Worm (Caenorhabditis elegans) whole organism, L4 larva: Measurements from ENCODE around the gene jhdm-1.

Experiments used
- F10B5.3 ChIP-seq: sonication (generic microtip); optimal IDR thresholded peaks from 2 replicates; lab custom pipeline; 2016; ENCODE audit warnings: mild to moderate bottlenecking, missing genetic modification characterization, missing compliant biosample characterization
- F44E2.7 ChIP-seq: fragments of 200-800 bp; sonication (Bioruptor generic); IDR thresholded peaks from 2 replicates; pipeline ENCODE4 v2.1.2; 2022; ENCODE audit warnings: missing genetic modification characterization, missing compliant biosample characterization
- Y48G9A.11 ChIP-seq: fragments of 200-800 bp; sonication (Bioruptor generic); IDR thresholded peaks from 2 replicates; pipeline ENCODE4 v1.3.6; 2022; ENCODE audit warnings: missing genetic modification reagents, missing genetic modification characterization, missing compliant biosample characterization
- ZK546.5 ChIP-seq, 2 experiments: sonication (generic microtip); optimal IDR thresholded peaks; 2 replicates each; lab custom pipeline; 2017; ENCODE audit warnings: missing biosample characterization in 2 of 2, missing genetic modification characterization in 2 of 2
- aha-1 ChIP-seq: fragments of 150-350 bp; peaks from one replicate; lab custom pipeline; 2014; ENCODE audit warnings: missing biosample characterization, missing genetic modification characterization
- ama-1 ChIP-seq: fragments of 150-350 bp; optimal IDR thresholded peaks from 2 replicates; lab custom pipeline; 2014; ENCODE audit warnings: inconsistent platforms, mixed read lengths
- attf-4 ChIP-seq: sonication (generic microtip); optimal IDR thresholded peaks from 3 replicates; lab custom pipeline; 2017; ENCODE audit warnings: missing biosample characterization, missing genetic modification characterization
- ceh-20 ChIP-seq: fragments of 200-800 bp; sonication (Bioruptor generic); IDR thresholded peaks from 2 replicates; pipeline ENCODE4 v1.3.6; 2022; ENCODE audit warnings: missing genetic modification reagents, missing genetic modification characterization, missing compliant biosample characterization
- ceh-28 ChIP-seq: fragments of 150-350 bp; optimal IDR thresholded peaks from 2 replicates; lab custom pipeline; 2014; ENCODE audit warnings: missing biosample characterization, missing genetic modification reagents, missing genetic modification characterization
- ces-1 ChIP-seq: fragments of 150-350 bp; sonication (generic microtip); optimal IDR thresholded peaks from 4 replicates; lab custom pipeline; 2014; ENCODE audit warnings: missing biosample characterization, missing genetic modification reagents, missing genetic modification characterization
- cey-2 ChIP-seq: sonication (generic microtip); optimal IDR thresholded peaks from 3 replicates; lab custom pipeline; 2017; ENCODE audit warnings: missing genetic modification characterization, mild to moderate bottlenecking, missing compliant biosample characterization, antibody characterized with exemption, borderline replicate concordance; ENCODE audit not compliant: insufficient read depth
- daf-16 ChIP-seq, 3 experiments: sonication (generic microtip); optimal IDR thresholded peaks; 2 replicates each; lab custom pipeline; 2016 to 2017; ENCODE audit warnings: missing genetic modification characterization in 3 of 3, missing genetic modification reagents in 3 of 3, mild to moderate bottlenecking in 2 of 3, missing compliant biosample characterization in 2 of 3, missing biosample characterization in 1 of 3, moderate library complexity in 1 of 3
- daf-8 ChIP-seq: fragments of 200-800 bp; sonication (Bioruptor generic); IDR thresholded peaks from 2 replicates; pipeline ENCODE4 v1.3.6; 2022; ENCODE audit warnings: missing genetic modification characterization, missing compliant biosample characterization
- dmd-9 ChIP-seq: fragments of 200-800 bp; sonication (Bioruptor generic); IDR thresholded peaks from 2 replicates; pipeline ENCODE4 v1.3.6; 2022; ENCODE audit warnings: missing genetic modification reagents, missing genetic modification characterization, missing compliant biosample characterization
- fos-1 ChIP-seq: fragments of 150-350 bp; optimal IDR thresholded peaks from 2 replicates; lab custom pipeline; 2014; ENCODE audit warnings: missing biosample characterization, missing genetic modification characterization
- gei-8 ChIP-seq: fragments of 200-800 bp; sonication (Bioruptor generic); optimal IDR thresholded peaks from 2 replicates; lab custom pipeline; 2018; ENCODE audit warnings: mild to moderate bottlenecking, missing genetic modification characterization, missing compliant biosample characterization
- hlh-11 ChIP-seq: fragments of 200-800 bp; sonication (Bioruptor generic); optimal IDR thresholded peaks from 2 replicates; lab custom pipeline; 2018; ENCODE audit warnings: mild to moderate bottlenecking, missing genetic modification characterization, missing compliant biosample characterization
- lin-39 ChIP-seq: fragments of 150-350 bp; optimal IDR thresholded peaks from 2 replicates; lab custom pipeline; 2014; ENCODE audit warnings: missing biosample characterization, missing genetic modification reagents, missing genetic modification characterization
- mdl-1 ChIP-seq, 2 experiments: fragments of 150-350 bp in 1 of 2; sonication (generic microtip) in 1 of 2; optimal IDR thresholded peaks; 2 replicates each; lab custom pipeline; 2014 to 2017; ENCODE audit warnings: missing biosample characterization in 2 of 2, missing genetic modification characterization in 2 of 2
- mdt-29 ChIP-seq: fragments of 200-800 bp; sonication (Bioruptor generic); IDR thresholded peaks from 2 replicates; pipeline ENCODE4 v1.3.6; 2022; ENCODE audit warnings: missing genetic modification reagents, missing genetic modification characterization, missing compliant biosample characterization
- mxl-2 ChIP-seq: fragments of 200-800 bp; sonication (Bioruptor generic); conservative IDR thresholded peaks from 2 replicates; pipeline ENCODE4 v1.3.6; 2022; ENCODE audit warnings: missing genetic modification reagents, missing genetic modification characterization, missing compliant biosample characterization
- nhr-10 ChIP-seq: fragments of 150-350 bp; optimal IDR thresholded peaks from 2 replicates; lab custom pipeline; 2014; ENCODE audit warnings: missing biosample characterization, missing genetic modification characterization
- nhr-102 ChIP-seq: sonication (generic microtip); optimal IDR thresholded peaks from 2 replicates; lab custom pipeline; 2016; ENCODE audit warnings: mild to moderate bottlenecking, missing genetic modification characterization, moderate library complexity, missing compliant biosample characterization
- nhr-11 ChIP-seq: fragments of 150-350 bp; optimal IDR thresholded peaks from 2 replicates; lab custom pipeline; 2014; ENCODE audit warnings: missing biosample characterization, missing genetic modification characterization
- nhr-111 ChIP-seq: fragments of 200-800 bp; sonication (Bioruptor generic); optimal IDR thresholded peaks from 2 replicates; lab custom pipeline; 2018; ENCODE audit warnings: mild to moderate bottlenecking, missing genetic modification characterization, missing compliant biosample characterization
- nhr-28 ChIP-seq: fragments of 150-350 bp; optimal IDR thresholded peaks from 2 replicates; lab custom pipeline; 2014; ENCODE audit warnings: missing biosample characterization, missing genetic modification characterization
- nhr-42 ChIP-seq: fragments of 200-800 bp; sonication (Bioruptor generic); IDR thresholded peaks from 2 replicates; pipeline ENCODE4 v1.3.6; 2022; ENCODE audit warnings: missing genetic modification characterization, missing compliant biosample characterization
- nhr-6 ChIP-seq: fragments of 150-350 bp; optimal IDR thresholded peaks from 2 replicates; lab custom pipeline; 2014; ENCODE audit warnings: missing biosample characterization, missing genetic modification characterization
- nhr-76 ChIP-seq: fragments of 150-350 bp; optimal IDR thresholded peaks from 2 replicates; lab custom pipeline; 2014; ENCODE audit warnings: missing biosample characterization, missing genetic modification characterization
- php-3 ChIP-seq: fragments of 200-800 bp; sonication (Bioruptor generic); IDR thresholded peaks from 2 replicates; pipeline ENCODE4 v1.3.6; 2022; ENCODE audit warnings: missing genetic modification reagents, missing genetic modification characterization, missing compliant biosample characterization
- rbr-2 ChIP-seq: sonication (generic microtip); optimal IDR thresholded peaks from 2 replicates; lab custom pipeline; 2016; ENCODE audit warnings: missing genotype, missing genetic modification characterization, missing compliant biosample characterization
- sdz-12 ChIP-seq: fragments of 200-800 bp; sonication (Bioruptor generic); optimal IDR thresholded peaks from 2 replicates; lab custom pipeline; 2018; ENCODE audit warnings: mild to moderate bottlenecking, missing genetic modification characterization, missing compliant biosample characterization
- set-16 ChIP-seq: fragments of 200-800 bp; sonication (Bioruptor generic); IDR thresholded peaks from 2 replicates; pipeline ENCODE4 v1.3.6; 2022; ENCODE audit warnings: missing genetic modification reagents, missing genetic modification characterization, missing compliant biosample characterization
- skn-1 ChIP-seq: fragments of 150-350 bp; optimal IDR thresholded peaks from 2 replicates; lab custom pipeline; 2014; ENCODE audit warnings: missing biosample characterization, missing genetic modification characterization
- snpc-4 ChIP-seq: fragments of 150-350 bp; optimal IDR thresholded peaks from 2 replicates; lab custom pipeline; 2014; ENCODE audit warnings: missing biosample characterization, missing genetic modification characterization
- spr-1 ChIP-seq: sonication (generic microtip); optimal IDR thresholded peaks from 2 replicates; lab custom pipeline; 2016; ENCODE audit warnings: mild to moderate bottlenecking, missing genetic modification characterization, missing compliant biosample characterization
- unc-62 ChIP-seq, 3 experiments: fragments of 150-350 bp in 1 of 3; sonication (generic microtip); optimal IDR thresholded peaks in 2 of 3; peaks in 1 of 3; 1 replicate in 1 of 3; 2 replicates in 2 of 3; lab custom pipeline; 2014 to 2017; ENCODE audit warnings: missing biosample characterization in 3 of 3, missing genetic modification characterization in 3 of 3, missing genetic modification reagents in 3 of 3, missing genotype in 1 of 3
- vab-7 ChIP-seq: fragments of 200-800 bp; sonication (Bioruptor generic); IDR thresholded peaks from 2 replicates; pipeline ENCODE4 v1.3.6; 2022; ENCODE audit warnings: missing genetic modification reagents, missing genetic modification characterization, missing compliant biosample characterization
- zfp-2 ChIP-seq: sonication (generic microtip); optimal IDR thresholded peaks from 2 replicates; lab custom pipeline; 2016; ENCODE audit warnings: mild to moderate bottlenecking, missing genetic modification characterization, missing compliant biosample characterization
- zip-11 ChIP-seq: fragments of 200-800 bp; sonication (Bioruptor generic); IDR thresholded peaks from 2 replicates; pipeline ENCODE4 v1.3.6; 2022; ENCODE audit warnings: missing genetic modification characterization, missing compliant biosample characterization
- ztf-7 ChIP-seq: fragments of 150-350 bp; optimal IDR thresholded peaks from 2 replicates; lab custom pipeline; 2014; ENCODE audit warnings: missing biosample characterization, missing genetic modification characterization

jhdm-1 gene

ce11 chrIII:6464113-6464571 lies 9.9 kb downstream of the jhdm-1 start (continued):
- TF ChIP-seq set-16 (GFP tag; lab: Robert Waterston, UW) (peak; percentile 100), sdz-12 (GFP tag; lab: Kevin White, UChicago) (peak; percentile 25), snpc-4 (tag; lab: Kevin White, UChicago) (no peak), vab-7 (GFP tag; lab: Robert Waterston, UW) (peak; percentile 68), rbr-2 (tag; lab: Kevin White, UChicago) (peak; percentile 93), nhr-10 (tag; lab: Kevin White, UChicago) (peak; percentile 63), nhr-102 (peak; percentile 89), Y48G9A.11 (peak; percentile 40; the same call in 1 of the 2 replicates), nhr-6 (peak; percentile 91), gei-8 (GFP tag; lab: Kevin White, UChicago) (peak; percentile 86)

- TF ChIP-seq nhr-76 (tag; lab: Kevin White, UChicago), result no peak
- no peak for TF ChIP-seq ceh-28 (tag; lab: Kevin White, UChicago)
- no peak for TF ChIP-seq fos-1 (tag; lab: Kevin White, UChicago)
- TF ChIP-seq nhr-11, result no peak
- TF ChIP-seq hlh-11 (tag; lab: Kevin White, UChicago), result no peak
- TF ChIP-seq ztf-7, result no peak
- no peak for TF ChIP-seq php-3 (GFP tag; lab: Robert Waterston, UW)
- TF ChIP-seq ama-1 (lab: Kevin White, UChicago), result no peak
- no peak for TF ChIP-seq daf-8
- no peak for TF ChIP-seq mdl-1 (tag; optimal IDR thresholded peaks at IDR 0.05; lab: Kevin White, UChicago)
- no peak for TF ChIP-seq attf-4 (tag; lab: Kevin White, UChicago)
- no peak for TF ChIP-seq lin-39 (tag; lab: Kevin White, UChicago)
Observed at ce11 chrIII:6464913-6465312, 10.6 kb downstream of the jhdm-1 start, which contains the start of gene nduf-2.2. Gene nduf-2.2, plus strand, starts transcription at chrIII:6465222.

- no peak for TF ChIP-seq ceh-20 (GFP tag; lab: Robert Waterston, UW)
- peak; percentile 4 for TF ChIP-seq aha-1 (tag; lab: Kevin White, UChicago)
Observed at ce11 chrIII:6467005-6467404, 12.7 kb downstream of the jhdm-1 start, which contains the start of gene T26A5.2. Gene T26A5.2, plus strand, starts transcription at chrIII:6467305.

- TF ChIP-seq cey-2 (tag; lab: Kevin White, UChicago) (no peak), nhr-42 (no peak), nhr-28 (tag; lab: Kevin White, UChicago) (no peak), nhr-111 (GFP tag; lab: Kevin White, UChicago) (no peak)
Observed at ce11 chrIII:6471451-6471850, 17.2 kb downstream of the jhdm-1 start, which contains the start of gene wht-6. Gene wht-6, plus strand, starts transcription at chrIII:6471751.

ce11 chrIII:6476380-6476779 lies 22.1 kb downstream of the jhdm-1 start:
- no peak for TF ChIP-seq F10B5.3 (tag; lab: Kevin White, UChicago)
- no peak for TF ChIP-seq nhr-28 (tag; lab: Kevin White, UChicago)
- no peak for TF ChIP-seq nhr-102
- TF ChIP-seq zfp-2 (tag; lab: Kevin White, UChicago), result no peak
- no peak for TF ChIP-seq ZK546.5 (tag; optimal IDR thresholded peaks at IDR 0.05; lab: Kevin White, UChicago)
- TF ChIP-seq cey-2 (tag; lab: Kevin White, UChicago), result no peak
- TF ChIP-seq mdt-29 (GFP tag; lab: Robert Waterston, UW), result no peak
- TF ChIP-seq skn-1 (tag; lab: Kevin White, UChicago), result no peak
- TF ChIP-seq ces-1 (GFP tag; lab: Kevin White, UChicago), result no peak
- no peak for TF ChIP-seq attf-4 (tag; lab: Kevin White, UChicago)
- no peak for TF ChIP-seq spr-1
- no peak for TF ChIP-seq zip-11
- TF ChIP-seq daf-16 (GFP tag; optimal IDR thresholded peaks at IDR 0.05; lab: Kevin White, UChicago), result no peak
- no peak for TF ChIP-seq daf-16 (tag; optimal IDR thresholded peaks at IDR 0.05; lab: Kevin White, UChicago)
- no peak for TF ChIP-seq php-3 (GFP tag; lab: Robert Waterston, UW)
- no peak for TF ChIP-seq F44E2.7 (GFP tag; lab: Robert Waterston, UW)
- no peak for TF ChIP-seq mxl-2 (GFP tag; lab: Robert Waterston, UW)
- no peak for TF ChIP-seq unc-62 (GFP tag; optimal IDR thresholded peaks at IDR 0.05 in 1 of 2; lab: Kevin White, UChicago)
- no peak for TF ChIP-seq unc-62 (tag; optimal IDR thresholded peaks at IDR 0.05; lab: Kevin White, UChicago)
- TF ChIP-seq Y48G9A.11, result no peak
- no peak for TF ChIP-seq dmd-9 (GFP tag; lab: Robert Waterston, UW)
